Fruit fly (Drosophila melanogaster) whole organism, pupa: ENCODE measurements around the gene Pdxk.

Source experiments
- CG10348 ChIP-seq: fragments of 200-800 bp; sonication (Bioruptor generic); IDR thresholded peaks from 2 replicates; pipeline ENCODE4 v1.3.6; 2022; ENCODE audit warnings: missing biosample characterization, missing genetic modification characterization
- CG12605 ChIP-seq: fragments of 200-800 bp; sonication (Bioruptor generic); IDR thresholded peaks from 2 replicates; pipeline ENCODE4 v1.3.6; 2022; ENCODE audit warnings: missing biosample characterization, missing genetic modification characterization
- CG13204 ChIP-seq: fragments of 200-800 bp; sonication (Bioruptor generic); optimal IDR thresholded peaks from 2 replicates; lab custom pipeline; 2018; ENCODE audit warnings: missing biosample characterization, mild to moderate bottlenecking, missing genetic modification characterization, moderate library complexity
- CG14655 ChIP-seq: fragments of 200-800 bp; sonication (Bioruptor generic); optimal IDR thresholded peaks from 3 replicates; lab custom pipeline; 2017; ENCODE audit warnings: mild to moderate bottlenecking, missing biosample characterization, missing genetic modification reagents, missing genetic modification characterization
- CG15710 ChIP-seq: fragments of 200-800 bp; sonication (Bioruptor generic); optimal IDR thresholded peaks from 2 replicates; lab custom pipeline; 2018; ENCODE audit warnings: missing biosample characterization, mild to moderate bottlenecking, missing genetic modification characterization, moderate library complexity
- CG17806 ChIP-seq: fragments of 200-800 bp; sonication (Bioruptor generic); optimal IDR thresholded peaks from 2 replicates; lab custom pipeline; 2018; ENCODE audit warnings: missing biosample characterization, mild to moderate bottlenecking, missing genetic modification characterization, moderate library complexity
- CG4496 ChIP-seq: fragments of 200-800 bp; sonication (Bioruptor generic); IDR thresholded peaks from 3 replicates; pipeline ENCODE4 v1.3.6; 2022; ENCODE audit warnings: missing biosample characterization, missing genetic modification characterization
- CG8159 ChIP-seq: fragments of 200-800 bp; sonication (Bioruptor generic); optimal IDR thresholded peaks from 3 replicates; lab custom pipeline; 2018; ENCODE audit warnings: missing biosample characterization, mild to moderate bottlenecking, missing genetic modification characterization, moderate library complexity
- CG9948 ChIP-seq: fragments of 200-800 bp; sonication (Bioruptor generic); optimal IDR thresholded peaks from 2 replicates; lab custom pipeline; 2018; ENCODE audit warnings: missing biosample characterization, mild to moderate bottlenecking, missing genetic modification characterization, moderate library complexity
- D1 ChIP-seq: fragments of 200-800 bp; sonication (Bioruptor generic); optimal IDR thresholded peaks from 2 replicates; lab custom pipeline; 2018; ENCODE audit warnings: missing biosample characterization, mild to moderate bottlenecking, missing genetic modification characterization, moderate library complexity
- EcR ChIP-seq: fragments of 200-800 bp; sonication (Bioruptor generic); optimal IDR thresholded peaks from 3 replicates; lab custom pipeline; 2019; ENCODE audit warnings: missing biosample characterization, missing genetic modification characterization, mild to moderate bottlenecking, moderate library complexity, missing genetic modification reagents
- Ets98B ChIP-seq: fragments of 200-800 bp; sonication (Bioruptor generic); IDR thresholded peaks from 2 replicates; pipeline ENCODE4 v1.3.6; 2022; ENCODE audit warnings: missing biosample characterization, missing genetic modification characterization
- Pif1A ChIP-seq: fragments of 200-800 bp; sonication (Bioruptor generic); optimal IDR thresholded peaks from 3 replicates; lab custom pipeline; 2016; ENCODE audit warnings: missing biosample characterization, missing genetic modification characterization
- fd96Ca ChIP-seq: fragments of 200-800 bp; sonication (Bioruptor generic); IDR thresholded peaks from 3 replicates; pipeline ENCODE4 v1.3.6; 2022; ENCODE audit warnings: missing biosample characterization, missing genetic modification characterization

DNA sequence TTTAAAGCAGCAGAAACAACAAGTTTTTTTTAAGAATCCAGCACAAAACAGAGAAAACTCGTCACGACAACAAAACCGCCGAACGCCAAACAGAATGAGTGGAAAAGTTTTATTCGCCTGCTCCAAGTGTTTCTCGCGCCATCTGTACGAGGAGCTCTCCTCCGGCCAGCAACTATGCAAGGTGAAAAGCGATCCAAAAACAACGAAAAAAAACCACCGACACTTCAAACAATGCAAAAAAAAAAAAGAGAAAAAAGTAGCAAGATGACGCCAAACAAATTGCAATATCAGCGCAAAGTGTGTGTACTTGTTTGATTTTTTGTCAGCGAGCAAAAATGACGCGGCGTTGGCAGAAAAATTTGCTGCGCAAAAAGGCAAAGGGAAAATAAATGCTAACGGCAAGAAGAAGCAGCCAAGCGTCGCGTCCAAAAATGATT is 7.3 kb downstream of the Pdxk start:
- TF ChIP-seq fd96Ca (GFP tag; lab: Robert Waterston, UW) (peak; percentile 72; the same call in 1 of the 3 replicates), D1 (tag; lab: Kevin White, UChicago) (no peak), CG15710 (peak; percentile 46), CG8159 (tag; lab: Kevin White, UChicago) (peak; percentile 53), CG13204 (GFP tag; lab: Kevin White, UChicago) (peak; percentile 47), Pif1A (peak; percentile 66), Ets98B (GFP tag; lab: Robert Waterston, UW) (peak; percentile 67; the same call in 1 of the 2 replicates), CG10348 (GFP tag; lab: Robert Waterston, UW) (no peak), EcR (GFP tag; lab: Kevin White, UChicago) (peak; percentile 3), CG14655 (GFP tag; lab: Kevin White, UChicago) (no peak), CG9948 (tag; lab: Kevin White, UChicago) (peak; percentile 19), CG4496 (GFP tag; lab: Robert Waterston, UW) (peak; percentile 73; the same call in 2 of the 3 replicates), CG17806 (tag; lab: Kevin White, UChicago) (peak; percentile 29), CG12605 (GFP tag; lab: Robert Waterston, UW) (peak; percentile 84)
